Fruit fly (Drosophila melanogaster) whole organism, pupa: ENCODE measurements around the gene Naa40.

ENCODE experiments used
- CG14655 ChIP-seq: fragments of 200-800 bp; sonication (Bioruptor generic); optimal IDR thresholded peaks from 3 replicates; lab custom pipeline; 2017; ENCODE audit warnings: mild to moderate bottlenecking, missing biosample characterization, missing genetic modification reagents, missing genetic modification characterization
- CG15710 ChIP-seq: fragments of 200-800 bp; sonication (Bioruptor generic); optimal IDR thresholded peaks from 2 replicates; lab custom pipeline; 2018; ENCODE audit warnings: missing biosample characterization, mild to moderate bottlenecking, missing genetic modification characterization, moderate library complexity
- CG17806 ChIP-seq: fragments of 200-800 bp; sonication (Bioruptor generic); optimal IDR thresholded peaks from 2 replicates; lab custom pipeline; 2018; ENCODE audit warnings: missing biosample characterization, mild to moderate bottlenecking, missing genetic modification characterization, moderate library complexity
- CG34367 ChIP-seq: fragments of 200-800 bp; sonication (Bioruptor generic); optimal IDR thresholded peaks from 2 replicates; lab custom pipeline; 2018; ENCODE audit warnings: missing biosample characterization, mild to moderate bottlenecking, missing genetic modification characterization
- CG4496 ChIP-seq: fragments of 200-800 bp; sonication (Bioruptor generic); IDR thresholded peaks from 3 replicates; pipeline ENCODE4 v1.3.6; 2022; ENCODE audit warnings: missing biosample characterization, missing genetic modification characterization
- CG8301 ChIP-seq: fragments of 200-800 bp; sonication (Bioruptor generic); optimal IDR thresholded peaks from 2 replicates; lab custom pipeline; 2018; ENCODE audit warnings: missing biosample characterization, mild to moderate bottlenecking, missing genetic modification characterization
- CG9948 ChIP-seq: fragments of 200-800 bp; sonication (Bioruptor generic); optimal IDR thresholded peaks from 2 replicates; lab custom pipeline; 2018; ENCODE audit warnings: missing biosample characterization, mild to moderate bottlenecking, missing genetic modification characterization, moderate library complexity
- D1 ChIP-seq: fragments of 200-800 bp; sonication (Bioruptor generic); optimal IDR thresholded peaks from 2 replicates; lab custom pipeline; 2018; ENCODE audit warnings: missing biosample characterization, mild to moderate bottlenecking, missing genetic modification characterization, moderate library complexity
- EcR ChIP-seq: fragments of 200-800 bp; sonication (Bioruptor generic); optimal IDR thresholded peaks from 3 replicates; lab custom pipeline; 2019; ENCODE audit warnings: missing biosample characterization, missing genetic modification characterization, mild to moderate bottlenecking, moderate library complexity, missing genetic modification reagents
- Pif1A ChIP-seq: fragments of 200-800 bp; sonication (Bioruptor generic); optimal IDR thresholded peaks from 3 replicates; lab custom pipeline; 2016; ENCODE audit warnings: missing biosample characterization, missing genetic modification characterization
- Pif1B ChIP-seq: fragments of 200-800 bp; sonication (Bioruptor generic); optimal IDR thresholded peaks from 3 replicates; lab custom pipeline; 2016; ENCODE audit warnings: missing biosample characterization, missing genetic modification characterization

dm6 chr3R:29771645-29772089, 46.9 kb upstream of the Naa40 start:
- TF ChIP-seq Pif1A (GFP tag; lab: Kevin White, UChicago): no peak
- TF ChIP-seq Pif1B (GFP tag; lab: Kevin White, UChicago): no peak
- no peak for TF ChIP-seq CG15710
- no peak for TF ChIP-seq D1
- TF ChIP-seq CG14655 (GFP tag; lab: Kevin White, UChicago): no peak
- no peak for TF ChIP-seq CG34367
- no peak for TF ChIP-seq CG17806
- TF ChIP-seq EcR: peak; percentile 83
- no peak for TF ChIP-seq CG8301 (tag; lab: Kevin White, UChicago)
- no peak for TF ChIP-seq CG9948 (tag; lab: Kevin White, UChicago)
- TF ChIP-seq CG4496 (GFP tag; lab: Robert Waterston, UW): no peak
